Worm (Caenorhabditis elegans): ENCODE data around the gene cest-12.

DNA sequence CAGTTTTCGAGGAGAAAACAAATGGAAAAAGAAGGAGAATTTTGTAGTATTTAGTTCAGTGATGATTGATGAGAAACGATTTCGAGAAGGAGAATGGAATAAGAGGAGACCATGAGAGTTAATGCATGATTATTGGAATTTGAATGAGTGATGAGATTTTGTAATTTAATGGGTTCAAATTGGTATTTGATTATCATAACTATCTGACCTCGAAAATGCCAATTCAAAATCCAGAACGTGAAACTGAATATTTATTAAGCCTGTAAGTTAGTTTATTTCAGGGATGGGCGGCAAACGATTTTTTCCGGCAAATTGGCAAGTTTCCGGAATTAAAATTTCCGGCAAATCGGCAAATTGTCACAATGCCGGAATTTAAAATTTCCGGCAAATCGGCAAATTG is 25.8 kb upstream of the cest-12 start:
- TF ChIP-seq ama-1 (optimal IDR thresholded peaks at IDR 0.05) (no peak), ama-1 (GFP tag; optimal IDR thresholded peaks at IDR 0.05) (no peak), let-526 (GFP tag; IDR thresholded peaks at IDR 0.05) (no peak), lin-35 (GFP tag; optimal IDR thresholded peaks at IDR 0.05) (no peak), Y53F4B.3 (GFP tag; IDR thresholded peaks at IDR 0.05) (no peak), nhr-27 (tag; optimal IDR thresholded peaks at IDR 0.05) (no peak), F57C9.4 (tag; optimal IDR thresholded peaks at IDR 0.05) (no peak), snpc-3.4 (tag; optimal IDR thresholded peaks at IDR 0.05) (no peak), unc-62 (GFP tag; optimal IDR thresholded peaks at IDR 0.05) (no peak), nfya-2 (GFP tag; IDR thresholded peaks at IDR 0.05) (no peak), efl-1 (GFP tag; optimal IDR thresholded peaks at IDR 0.05) (no peak)

Data from whole organism, young adult.